Fruit fly (Drosophila melanogaster): ENCODE measurements around the gene CG14610.

CG14610 gene

DNA sequence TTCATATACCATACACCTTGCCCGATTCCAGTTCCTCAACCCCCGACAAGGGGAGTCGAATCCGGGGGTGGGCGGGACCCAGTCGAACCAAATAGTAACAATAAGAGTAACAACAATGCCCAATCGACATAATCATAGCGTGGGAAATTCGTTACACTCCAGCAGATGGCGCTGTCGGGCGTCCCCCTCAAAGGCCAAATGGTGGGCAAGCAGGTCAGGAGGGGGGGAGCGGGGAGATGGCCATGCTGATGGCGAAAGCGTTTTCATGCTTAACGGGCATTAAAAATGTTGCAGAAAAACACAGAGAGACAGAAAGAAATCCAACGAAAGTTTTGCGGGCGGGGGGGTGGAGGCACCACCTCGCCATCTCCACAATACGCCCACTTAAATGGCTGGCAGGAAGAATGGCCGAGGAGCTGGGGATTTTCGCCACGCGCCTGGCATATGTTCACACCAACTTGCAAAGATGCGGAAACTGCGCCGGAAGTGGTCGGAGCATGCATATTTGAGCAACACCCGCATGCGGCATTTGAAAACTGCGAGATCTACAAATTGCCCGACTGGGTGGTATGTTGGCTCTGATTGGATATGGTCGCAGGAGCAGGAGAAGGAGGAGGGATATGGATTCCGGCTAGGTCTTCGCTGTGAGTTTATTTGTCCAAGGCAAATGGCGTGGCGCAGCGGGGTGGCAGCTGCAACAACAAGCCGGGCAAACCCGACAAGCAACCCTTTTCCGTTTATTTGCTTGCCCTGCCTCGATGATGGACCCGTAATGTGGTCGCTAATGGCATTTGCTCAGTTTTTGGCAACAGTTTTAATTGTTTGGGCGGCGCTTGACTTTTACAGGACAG, 4.7 kb downstream of the CG14610 start (continued):
- TF ChIP-seq toy (GFP tag; IDR thresholded peaks at IDR 0.05) (no peak), inv (GFP tag; IDR thresholded peaks at IDR 0.05; ENCODE audit: partially characterized antibody) (no peak), CG17829 (tag; optimal IDR thresholded peaks at IDR 0.05) (no peak), MBD-R2 (GFP tag; IDR thresholded peaks at IDR 0.05) (no peak), insv (GFP tag; optimal IDR thresholded peaks at IDR 0.05) (peak in 1 of 2 experiments; percentile 33), her (GFP tag; optimal IDR thresholded peaks at IDR 0.05) (no peak), prd (optimal IDR thresholded peaks at IDR 0.05) (no peak), prd (GFP tag; IDR thresholded peaks at IDR 0.05) (no peak; the same call in 2 of the 3 replicates), sug (tag; optimal IDR thresholded peaks at IDR 0.05) (no peak), CG2875 (GFP tag; optimal IDR thresholded peaks at IDR 0.05) (no peak), knrl (GFP tag; IDR thresholded peaks at IDR 0.05; ENCODE audit: partially characterized antibody) (no peak), MTF-1 (GFP tag; optimal IDR thresholded peaks at IDR 0.05; ENCODE audit: borderline replicate concordance) (no peak), CG6813 (GFP tag; optimal IDR thresholded peaks at IDR 0.05) (no peak), Sry-β (GFP tag; optimal IDR thresholded peaks at IDR 0.05) (no peak), tup (GFP tag; optimal IDR thresholded peaks at IDR 0.05) (no peak), btn (GFP tag; optimal IDR thresholded peaks at IDR 0.05) (no peak), CG10431 (GFP tag; optimal IDR thresholded peaks at IDR 0.05) (no peak), Xbp1 (GFP tag; optimal IDR thresholded peaks at IDR 0.05) (no peak), Trl (optimal IDR thresholded peaks at IDR 0.05) (no peak), Trl (GFP tag; optimal IDR thresholded peaks at IDR 0.05) (no peak), trem (tag; optimal IDR thresholded peaks at IDR 0.05) (no peak), vvl (GFP tag; IDR thresholded peaks at IDR 0.05) (no peak), Med (GFP tag) (peak; percentile 35), grau (tag; optimal IDR thresholded peaks at IDR 0.05) (no peak), Aef1 (GFP tag; IDR thresholded peaks at IDR 0.05) (no peak), CG34422 (GFP tag; IDR thresholded peaks at IDR 0.05) (no peak), CG17328 (GFP tag; IDR thresholded peaks at IDR 0.05) (no peak), Atf6 (GFP tag; IDR thresholded peaks at IDR 0.05) (no peak), Optix (GFP tag; IDR thresholded peaks at IDR 0.05) (no peak), Pdp1 (GFP tag; optimal IDR thresholded peaks at IDR 0.05) (no peak), CG31365 (tag; optimal IDR thresholded peaks at IDR 0.05) (no peak), CG13123 (GFP tag; optimal IDR thresholded peaks at IDR 0.05) (no peak), CG10274 (GFP tag; optimal IDR thresholded peaks at IDR 0.05) (no peak), gcm (GFP tag; optimal IDR thresholded peaks at IDR 0.05) (peak; percentile 9), CG3281 (GFP tag; optimal IDR thresholded peaks at IDR 0.05) (no peak), CG5245 (GFP tag; optimal IDR thresholded peaks at IDR 0.05) (no peak), hbn (GFP tag; IDR thresholded peaks at IDR 0.05; ENCODE audit: partially characterized antibody) (no peak), cwo (GFP tag; optimal IDR thresholded peaks at IDR 0.05) (no peak), CG9437 (GFP tag; optimal IDR thresholded peaks at IDR 0.05) (no peak), ERR (GFP tag; optimal IDR thresholded peaks at IDR 0.05) (no peak), cato (GFP tag; optimal IDR thresholded peaks at IDR 0.05; ENCODE audit: borderline replicate concordance) (no peak), zen2 (GFP tag; IDR thresholded peaks at IDR 0.05; ENCODE audit: partially characterized antibody) (no peak), HLH54F (GFP tag; optimal IDR thresholded peaks at IDR 0.05) (no peak), twi (tag; optimal IDR thresholded peaks at IDR 0.05) (peak; percentile 37), B-H2 (GFP tag; optimal IDR thresholded peaks at IDR 0.05) (no peak), Sox100B (GFP tag; optimal IDR thresholded peaks at IDR 0.05) (no peak), Ets97D (GFP tag; optimal IDR thresholded peaks at IDR 0.05) (no peak), Sox102F (GFP tag; optimal IDR thresholded peaks at IDR 0.05) (no peak), CrebB (tag; optimal IDR thresholded peaks at IDR 0.05) (no peak)
